Fruit fly (Drosophila melanogaster) whole organism, prepupa: Measurements from ENCODE around the gene Teh3.

Source experiments
- Blimp-1 ChIP-seq: fragments of 200-800 bp; sonication (Bioruptor generic); optimal IDR thresholded peaks from 3 replicates; lab custom pipeline; 2017; ENCODE audit warnings: missing biosample characterization, missing genetic modification characterization, mild to moderate bottlenecking, moderate library complexity, missing genetic modification reagents
- CG10631 ChIP-seq: fragments of 200-800 bp; sonication (Bioruptor generic); optimal IDR thresholded peaks from 2 replicates; lab custom pipeline; 2016; ENCODE audit warnings: missing biosample characterization, missing genetic modification characterization
- CG10669 ChIP-seq: fragments of 200-800 bp; sonication (Bioruptor generic); optimal IDR thresholded peaks from 3 replicates; lab custom pipeline; 2018; ENCODE audit warnings: missing biosample characterization, mild to moderate bottlenecking, missing genetic modification characterization, moderate library complexity
- CG11294 ChIP-seq: fragments of 200-800 bp; sonication (Bioruptor generic); IDR thresholded peaks from 2 replicates; pipeline ENCODE4 v1.3.6; 2022; ENCODE audit warnings: missing biosample characterization, missing genetic modification characterization
- CG11762 ChIP-seq: fragments of 200-800 bp; sonication (Bioruptor generic); optimal IDR thresholded peaks from 3 replicates; lab custom pipeline; 2016; ENCODE audit warnings: missing biosample characterization, missing genetic modification characterization; ENCODE audit not compliant: insufficient read depth
- CG11902 ChIP-seq: fragments of 200-800 bp; sonication (Bioruptor generic); optimal IDR thresholded peaks from 3 replicates; lab custom pipeline; 2016; ENCODE audit warnings: missing biosample characterization, missing genetic modification characterization
- CG15336 ChIP-seq: fragments of 200-800 bp; sonication (Bioruptor generic); IDR thresholded peaks from 2 replicates; pipeline ENCODE4 v1.3.6; 2022; ENCODE audit warnings: missing biosample characterization, missing genetic modification characterization
- CG1621 ChIP-seq: fragments of 200-800 bp; sonication (Bioruptor generic); optimal IDR thresholded peaks from 3 replicates; lab custom pipeline; 2018; ENCODE audit warnings: missing biosample characterization, mild to moderate bottlenecking, missing genetic modification characterization
- CG3032 ChIP-seq: fragments of 200-800 bp; optimal IDR thresholded peaks from 2 replicates; lab custom pipeline; 2019; ENCODE audit warnings: missing biosample characterization, mild to moderate bottlenecking, missing genetic modification characterization, moderate library complexity
- CG32006 ChIP-seq: fragments of 200-800 bp; sonication (Bioruptor generic); optimal IDR thresholded peaks from 3 replicates; lab custom pipeline; 2017; ENCODE audit warnings: missing biosample characterization, mild to moderate bottlenecking, missing genetic modification characterization
- CG3919 ChIP-seq: fragments of 200-800 bp; sonication (Bioruptor generic); optimal IDR thresholded peaks from 3 replicates; lab custom pipeline; 2016; ENCODE audit warnings: missing biosample characterization, missing genetic modification characterization
- CG6163 ChIP-seq: fragments of 200-800 bp; sonication (Bioruptor generic); IDR thresholded peaks from 3 replicates; pipeline ENCODE4 v1.3.6; 2022; ENCODE audit warnings: missing biosample characterization, missing genetic modification characterization
- CG6276 ChIP-seq: fragments of 200-800 bp; sonication (Bioruptor generic); optimal IDR thresholded peaks from 2 replicates; lab custom pipeline; 2017; ENCODE audit warnings: missing biosample characterization, mild to moderate bottlenecking, missing genetic modification characterization
- CG6808 ChIP-seq: fragments of 200-800 bp; sonication (Bioruptor generic); optimal IDR thresholded peaks from 3 replicates; lab custom pipeline; 2017; ENCODE audit warnings: missing biosample characterization, missing genetic modification characterization, mild to moderate bottlenecking, moderate library complexity, missing genetic modification reagents
- CG6854 ChIP-seq: fragments of 200-800 bp; sonication (Bioruptor generic); optimal IDR thresholded peaks from 2 replicates; lab custom pipeline; 2017; ENCODE audit warnings: missing biosample characterization, mild to moderate bottlenecking, missing genetic modification characterization
- CG7368 ChIP-seq: fragments of 200-800 bp; sonication (Bioruptor generic); optimal IDR thresholded peaks from 3 replicates; lab custom pipeline; 2016; ENCODE audit warnings: missing biosample characterization, missing genetic modification characterization
- CG8319 ChIP-seq: fragments of 200-800 bp; sonication (Bioruptor generic); optimal IDR thresholded peaks from 3 replicates; lab custom pipeline; 2016; ENCODE audit warnings: missing biosample characterization, missing genetic modification characterization
- CG8632 ChIP-seq: fragments of 200-800 bp; sonication (Bioruptor generic); optimal IDR thresholded peaks from 3 replicates; lab custom pipeline; 2016; ENCODE audit warnings: missing biosample characterization, missing genetic modification characterization
- CG9139 ChIP-seq: fragments of 200-800 bp; sonication (Bioruptor generic); optimal IDR thresholded peaks from 3 replicates; lab custom pipeline; 2017; ENCODE audit warnings: missing biosample characterization, mild to moderate bottlenecking, missing genetic modification characterization
- Eip75B ChIP-seq: fragments of 200-800 bp; sonication (Bioruptor generic); optimal IDR thresholded peaks from 3 replicates; lab custom pipeline; 2016; ENCODE audit warnings: missing biosample characterization, missing genetic modification characterization
- Eip78C ChIP-seq: fragments of 200-800 bp; sonication (Bioruptor generic); peaks from one replicate; lab custom pipeline; 2016; ENCODE audit warnings: missing biosample characterization, missing genetic modification characterization
- Eip93F ChIP-seq: fragments of 200-800 bp; sonication (Bioruptor generic); optimal IDR thresholded peaks from 2 replicates; lab custom pipeline; 2016; ENCODE audit warnings: missing biosample characterization, mild to moderate bottlenecking, missing genetic modification characterization
- Ets21C ChIP-seq: fragments of 200-800 bp; sonication (Bioruptor generic); optimal IDR thresholded peaks from 3 replicates; lab custom pipeline; 2016; ENCODE audit warnings: missing biosample characterization, missing genetic modification characterization
- Ets96B ChIP-seq: fragments of 200-800 bp; optimal IDR thresholded peaks from 2 replicates; lab custom pipeline; 2019; ENCODE audit warnings: missing biosample characterization, mild to moderate bottlenecking, missing genetic modification characterization, moderate library complexity
- Hr38 ChIP-seq: sonication (Bioruptor generic); optimal IDR thresholded peaks from 2 replicates; lab custom pipeline; 2016; ENCODE audit warnings: missing biosample characterization, missing genetic modification characterization
- Hr39 ChIP-seq: fragments of 200-800 bp; sonication (Bioruptor generic); optimal IDR thresholded peaks from 2 replicates; lab custom pipeline; 2016; ENCODE audit warnings: missing biosample characterization, missing genetic modification characterization
- Lpt ChIP-seq: fragments of 200-800 bp; sonication (Bioruptor generic); optimal IDR thresholded peaks from 3 replicates; lab custom pipeline; 2016; ENCODE audit warnings: missing biosample characterization, missing genetic modification characterization
- Met ChIP-seq: fragments of 200-800 bp; sonication (Bioruptor generic); optimal IDR thresholded peaks from 3 replicates; lab custom pipeline; 2016; ENCODE audit warnings: missing biosample characterization, missing genetic modification characterization
- OdsH ChIP-seq: fragments of 200-800 bp; sonication (Bioruptor generic); optimal IDR thresholded peaks from 3 replicates; lab custom pipeline; 2016; ENCODE audit warnings: missing biosample characterization, missing genetic modification characterization
- Smox ChIP-seq: fragments of 200-800 bp; sonication (Bioruptor generic); optimal IDR thresholded peaks from 3 replicates; lab custom pipeline; 2016; ENCODE audit warnings: missing biosample characterization, missing genetic modification characterization
- Sox15 ChIP-seq: fragments of 200-800 bp; sonication (Bioruptor generic); optimal IDR thresholded peaks from 3 replicates; lab custom pipeline; 2016; ENCODE audit warnings: missing biosample characterization, missing genetic modification characterization
- acj6 ChIP-seq: fragments of 200-800 bp; sonication (Bioruptor generic); optimal IDR thresholded peaks from 3 replicates; lab custom pipeline; 2016; ENCODE audit warnings: missing biosample characterization, missing genetic modification characterization
- cyc ChIP-seq: fragments of 200-800 bp; sonication (Bioruptor generic); optimal IDR thresholded peaks from 3 replicates; lab custom pipeline; 2016; ENCODE audit warnings: missing biosample characterization, missing genetic modification characterization
- dsx ChIP-seq: fragments of 200-800 bp; optimal IDR thresholded peaks from 3 replicates; lab custom pipeline; 2019; ENCODE audit warnings: missing biosample characterization, mild to moderate bottlenecking, missing genetic modification characterization, moderate library complexity; ENCODE audit not compliant: poor library complexity, severe bottlenecking
- eg ChIP-seq: fragments of 200-800 bp; sonication (Bioruptor generic); IDR thresholded peaks from 3 replicates; pipeline ENCODE4 v1.3.6; 2022; ENCODE audit warnings: missing biosample characterization, missing genetic modification characterization
- esn ChIP-seq: fragments of 200-800 bp; sonication (Bioruptor generic); optimal IDR thresholded peaks from 2 replicates; lab custom pipeline; 2016; ENCODE audit warnings: missing biosample characterization, mild to moderate bottlenecking, missing genetic modification characterization, moderate library complexity
- fd59A ChIP-seq: fragments of 200-800 bp; sonication (Bioruptor generic); optimal IDR thresholded peaks from 2 replicates; lab custom pipeline; 2017; ENCODE audit warnings: missing biosample characterization, mild to moderate bottlenecking, missing genetic modification characterization, missing genetic modification reagents
- fd85E ChIP-seq: fragments of 200-800 bp; sonication (Bioruptor generic); optimal IDR thresholded peaks from 3 replicates; lab custom pipeline; 2016; ENCODE audit warnings: missing biosample characterization, missing genetic modification characterization
- net ChIP-seq: fragments of 200-800 bp; sonication (Bioruptor generic); optimal IDR thresholded peaks from 3 replicates; lab custom pipeline; 2016; ENCODE audit warnings: missing biosample characterization, missing genetic modification characterization
- pdm3 ChIP-seq: fragments of 200-800 bp; sonication (Bioruptor generic); optimal IDR thresholded peaks from 3 replicates; lab custom pipeline; 2016; ENCODE audit warnings: missing biosample characterization, missing genetic modification characterization
- salr ChIP-seq, 2 experiments: fragments of 200-800 bp; sonication (Bioruptor generic); optimal IDR thresholded peaks; 3 replicates each; lab custom pipeline; 2016 to 2018; ENCODE audit warnings: missing biosample characterization in 2 of 2, missing genetic modification characterization in 2 of 2, mild to moderate bottlenecking in 1 of 2
- ss ChIP-seq, 2 experiments: fragments of 200-800 bp; sonication (Bioruptor generic); optimal IDR thresholded peaks; 2 replicates in 1 of 2; 3 replicates in 1 of 2; lab custom pipeline; 2017 to 2018; ENCODE audit warnings: mild to moderate bottlenecking in 2 of 2, missing biosample characterization in 2 of 2, missing genetic modification characterization in 2 of 2, moderate library complexity in 1 of 2
- topi ChIP-seq: fragments of 200-800 bp; sonication (Bioruptor generic); optimal IDR thresholded peaks from 3 replicates; lab custom pipeline; 2016; ENCODE audit warnings: missing biosample characterization, missing genetic modification characterization
- vri ChIP-seq: fragments of 200-800 bp; sonication (Bioruptor generic); optimal IDR thresholded peaks from 3 replicates; lab custom pipeline; 2016; ENCODE audit warnings: missing biosample characterization, mild to moderate bottlenecking, missing genetic modification characterization

The Teh3 gene

DNA sequence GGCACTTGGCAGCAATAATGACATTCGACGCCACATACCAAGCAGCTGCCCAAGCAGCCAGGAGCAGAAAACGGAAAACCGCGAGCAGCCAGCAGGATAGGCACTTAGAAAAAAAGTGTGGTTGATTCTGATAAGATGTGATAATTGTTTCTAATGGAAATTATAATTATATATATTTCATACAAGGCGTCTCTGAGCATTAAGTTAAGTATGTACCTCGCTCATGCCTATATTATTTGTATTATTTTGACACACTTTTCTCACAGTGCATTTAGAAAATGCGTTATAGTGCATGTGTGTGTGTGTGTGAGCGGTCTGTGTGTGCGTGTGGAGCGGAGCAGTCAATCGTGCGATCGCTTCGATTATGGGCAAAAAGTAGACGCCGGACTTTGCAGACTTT, 26.1 kb downstream of the Teh3 start (continued):
- TF ChIP-seq CG3032 (tag; lab: Kevin White, UChicago) (peak; percentile 75), Smox (peak; percentile 48), CG32006 (GFP tag; lab: Kevin White, UChicago) (peak; percentile 60), acj6 (GFP tag; lab: Kevin White, UChicago) (peak; percentile 67), CG11294 (GFP tag; lab: Robert Waterston, UW) (no peak), Sox15 (peak; percentile 35), CG1621 (peak; percentile 68), topi (GFP tag; lab: Kevin White, UChicago) (peak; percentile 70), Blimp-1 (GFP tag; lab: Kevin White, UChicago) (no peak), CG10631 (peak; percentile 67), Ets21C (peak; percentile 1), CG7368 (peak; percentile 45), Eip93F (GFP tag; lab: Kevin White, UChicago) (no peak), esn (GFP tag; lab: Kevin White, UChicago) (peak; percentile 66), CG8632 (GFP tag; lab: Kevin White, UChicago) (peak; percentile 60), Ets96B (peak; percentile 78), vri (GFP tag; lab: Kevin White, UChicago) (peak; percentile 36), ss (GFP tag; optimal IDR thresholded peaks at IDR 0.05; lab: Kevin White, UChicago) (peak; percentile 62 to 68), Hr39 (GFP tag; lab: Kevin White, UChicago) (peak; percentile 54), cyc (peak; percentile 63), CG6276 (GFP tag; lab: Kevin White, UChicago) (no peak), CG11902 (GFP tag; lab: Kevin White, UChicago) (peak; percentile 38), dsx (peak; percentile 63), CG6854 (peak; percentile 28), pdm3 (GFP tag; lab: Kevin White, UChicago) (peak; percentile 46), CG3919 (GFP tag; lab: Kevin White, UChicago) (peak; percentile 73), fd59A (peak; percentile 62), CG10669 (GFP tag; lab: Kevin White, UChicago) (peak; percentile 67), OdsH (GFP tag; lab: Kevin White, UChicago) (peak; percentile 65), net (peak; percentile 36)

DNA sequence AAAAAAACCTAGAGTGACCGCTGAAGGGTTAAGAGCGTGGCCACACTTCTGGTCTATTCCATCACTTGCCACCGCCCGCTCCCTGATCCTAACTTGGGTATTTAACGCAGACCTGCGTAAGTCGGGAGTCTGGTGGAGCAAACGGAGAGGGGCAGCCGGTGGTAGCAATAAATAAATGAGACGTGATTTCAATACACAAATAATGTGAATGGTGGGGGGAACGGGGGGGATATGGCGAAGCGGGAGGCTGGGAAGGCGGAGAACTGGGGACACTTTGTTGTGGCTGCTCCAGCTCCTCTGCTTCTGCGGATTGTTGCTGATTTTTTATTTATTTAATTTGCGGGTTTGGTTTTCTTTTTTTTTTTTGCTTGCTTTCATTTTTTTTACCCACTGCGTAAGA, 26.6 kb downstream of the Teh3 start:
- TF ChIP-seq Eip78C (GFP tag; lab: Kevin White, UChicago) (no peak), Smox (no peak), dsx (peak; percentile 52), net (no peak)

DNA sequence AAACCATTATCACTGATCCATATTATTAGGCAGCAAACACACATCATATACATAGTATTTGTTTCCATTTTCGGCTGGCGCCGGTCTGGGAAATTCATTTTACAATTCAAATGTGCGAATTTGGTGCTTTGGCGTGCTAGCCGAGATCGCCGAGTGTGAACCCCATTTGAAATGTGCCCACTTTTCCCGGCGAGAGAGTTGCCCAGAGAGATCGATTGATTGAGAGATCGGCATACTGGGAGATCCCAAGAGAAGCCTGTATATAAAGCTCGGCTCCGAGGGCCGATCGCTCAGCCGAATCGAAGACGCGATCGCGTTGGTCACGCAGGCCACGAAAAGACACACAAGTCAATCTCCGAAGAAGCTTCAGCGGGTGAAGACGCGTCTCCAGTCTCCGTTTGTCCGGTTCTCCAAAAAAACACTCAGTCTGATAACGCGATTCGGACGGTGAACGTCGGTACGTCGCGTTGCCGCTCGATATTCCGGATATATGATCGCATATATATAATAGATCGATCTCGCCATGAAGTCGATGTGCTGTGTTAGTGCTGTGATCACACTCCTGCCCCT, 36.0 kb downstream of the Teh3 start, which contains the start of gene CG1299:
Gene CG1299, plus strand, starts transcription at position 291 of the 570 bp plus-strand sequence.
- TF ChIP-seq CG6276 (GFP tag; lab: Kevin White, UChicago) (no peak), CG1621 (peak; percentile 57), cyc (no peak), OdsH (GFP tag; lab: Kevin White, UChicago) (no peak), CG11762 (GFP tag; lab: Kevin White, UChicago) (no peak), Hr39 (GFP tag; lab: Kevin White, UChicago) (no peak), CG11294 (GFP tag; lab: Robert Waterston, UW) (no peak), CG6854 (no peak), Eip93F (GFP tag; lab: Kevin White, UChicago) (no peak), CG15336 (no peak), CG3919 (GFP tag; lab: Kevin White, UChicago) (no peak), CG6808 (no peak), CG8632 (GFP tag; lab: Kevin White, UChicago) (no peak), eg (GFP tag; lab: Robert Waterston, UW) (no peak), CG10631 (no peak), Eip75B (GFP tag; lab: Kevin White, UChicago) (peak; percentile 18), CG6163 (GFP tag; lab: Robert Waterston, UW) (peak; percentile 35; the same call in 1 of the 3 replicates), CG8319 (GFP tag; lab: Kevin White, UChicago) (no peak), fd85E (GFP tag; lab: Kevin White, UChicago) (no peak), salr (GFP tag; optimal IDR thresholded peaks at IDR 0.05; lab: Kevin White, UChicago) (no peak), Ets21C (no peak), CG11902 (GFP tag; lab: Kevin White, UChicago) (no peak), CG9139 (peak; percentile 2), net (no peak), Met (no peak), Eip78C (GFP tag; lab: Kevin White, UChicago) (peak; percentile 71), Ets96B (no peak), ss (GFP tag; optimal IDR thresholded peaks at IDR 0.05; lab: Kevin White, UChicago) (peak; percentile 19 to 44), dsx (no peak), Sox15 (no peak), Hr38 (no peak), CG10669 (GFP tag; lab: Kevin White, UChicago) (no peak), pdm3 (GFP tag; lab: Kevin White, UChicago) (no peak), Lpt (GFP tag; lab: Kevin White, UChicago) (no peak), esn (GFP tag; lab: Kevin White, UChicago) (no peak)
